Worm (Caenorhabditis elegans): ENCODE results near the gene Y38E10A.22.

Y38E10A.22 gene

ce11 chrII:12628566-12628965 lies 49.0 kb downstream of the Y38E10A.22 start, which contains the start of gene nspe-5 (continued):
- TF ChIP-seq lin-15B (tag; optimal IDR thresholded peaks at IDR 0.05), result no peak
- no peak for TF ChIP-seq pqm-1 (tag; optimal IDR thresholded peaks at IDR 0.05)
- TF ChIP-seq lin-14 (GFP tag; optimal IDR thresholded peaks at IDR 0.05), result peak; percentile 1
- no peak for TF ChIP-seq zip-4 (GFP tag; optimal IDR thresholded peaks at IDR 0.05)
- no peak for TF ChIP-seq sptf-1 (tag; optimal IDR thresholded peaks at IDR 0.05)
- TF ChIP-seq sup-37 (GFP tag; optimal IDR thresholded peaks at IDR 0.05), result no peak
- peak; percentile 10 for TF ChIP-seq snu-23 (GFP tag; optimal IDR thresholded peaks at IDR 0.05)
- TF ChIP-seq ceh-82 (tag; optimal IDR thresholded peaks at IDR 0.05), result no peak
- no peak for TF ChIP-seq hlh-4 (tag; optimal IDR thresholded peaks at IDR 0.05)
- TF ChIP-seq ets-5 (GFP tag; IDR thresholded peaks at IDR 0.05), result no peak
- TF ChIP-seq mab-9 (GFP tag; IDR thresholded peaks at IDR 0.05), result no peak
- TF ChIP-seq rnt-1 (tag; optimal IDR thresholded peaks at IDR 0.05), result no peak

ce11 chrII:12626887-12627286 lies 50.7 kb downstream of the Y38E10A.22 start, which contains the start of gene nspe-7:
nspe-7 (plus strand) TSS chrII:12627187.
- no peak for TF ChIP-seq unc-98 (GFP tag; IDR thresholded peaks at IDR 0.05)
- no peak for TF ChIP-seq dsc-1 (tag; optimal IDR thresholded peaks at IDR 0.05)
- no peak for TF ChIP-seq elt-3 (tag; optimal IDR thresholded peaks at IDR 0.05)
- no peak for TF ChIP-seq lin-39 (tag; optimal IDR thresholded peaks at IDR 0.05)
- no peak for TF ChIP-seq tlp-1 (tag; optimal IDR thresholded peaks at IDR 0.05)
- no peak for TF ChIP-seq ceh-88 (GFP tag; IDR thresholded peaks at IDR 0.05)
- TF ChIP-seq nhr-71 (tag; optimal IDR thresholded peaks at IDR 0.05), result no peak
- TF ChIP-seq hlh-4 (tag; optimal IDR thresholded peaks at IDR 0.05), result no peak
- TF ChIP-seq nhr-20 (tag; optimal IDR thresholded peaks at IDR 0.05), result no peak
- no peak for TF ChIP-seq egl-27 (tag; optimal IDR thresholded peaks at IDR 0.05)

ce11 chrII:12626120-12626624 lies 51.4 kb downstream of the Y38E10A.22 start:
- TF ChIP-seq F16B12.6 (tag; optimal IDR thresholded peaks at IDR 0.05), result no peak
- TF ChIP-seq mab-9 (GFP tag; IDR thresholded peaks at IDR 0.05), result no peak
- TF ChIP-seq lin-39 (tag; optimal IDR thresholded peaks at IDR 0.05), result no peak
- TF ChIP-seq ces-1 (GFP tag; optimal IDR thresholded peaks at IDR 0.05), result no peak
- no peak for TF ChIP-seq ceh-82 (tag; optimal IDR thresholded peaks at IDR 0.05)
- TF ChIP-seq ceh-8 (GFP tag; optimal IDR thresholded peaks at IDR 0.05), result no peak
- TF ChIP-seq nhr-77 (tag; optimal IDR thresholded peaks at IDR 0.05), result no peak
- no peak for TF ChIP-seq efl-3 (GFP tag; optimal IDR thresholded peaks at IDR 0.05)
- no peak for TF ChIP-seq alr-1 (tag; optimal IDR thresholded peaks at IDR 0.05; ENCODE audit: borderline replicate concordance)
- TF ChIP-seq snu-23 (GFP tag; optimal IDR thresholded peaks at IDR 0.05), result no peak
- TF ChIP-seq elt-2 (tag; optimal IDR thresholded peaks at IDR 0.05), result no peak
- TF ChIP-seq snpc-4 (tag; optimal IDR thresholded peaks at IDR 0.05), result no peak
- no peak for TF ChIP-seq ztf-11 (tag; optimal IDR thresholded peaks at IDR 0.05)
- TF ChIP-seq ceh-63 (GFP tag; optimal IDR thresholded peaks at IDR 0.05), result no peak
- TF ChIP-seq hlh-4 (tag; optimal IDR thresholded peaks at IDR 0.05), result no peak
- TF ChIP-seq dpl-1 (GFP tag; optimal IDR thresholded peaks at IDR 0.05), result no peak
- TF ChIP-seq nhr-85 (tag), result no peak
- no peak for TF ChIP-seq nhr-11 (tag; optimal IDR thresholded peaks at IDR 0.05)
- TF ChIP-seq swsn-7 (tag; optimal IDR thresholded peaks at IDR 0.05), result no peak

- TF ChIP-seq ets-5 (GFP tag; IDR thresholded peaks at IDR 0.05) (no peak), nhr-90 (tag; optimal IDR thresholded peaks at IDR 0.05; ENCODE audit: poor library complexity) (peak; percentile 74), grh-1 (GFP tag; IDR thresholded peaks at IDR 0.05) (peak; percentile 73), tbx-2 (tag; optimal IDR thresholded peaks at IDR 0.05) (peak; percentile 83), xbp-1 (tag; optimal IDR thresholded peaks at IDR 0.05) (no peak), nhr-19 (GFP tag; conservative IDR thresholded peaks at IDR 0.05) (peak; percentile 84), lsy-2 (tag; optimal IDR thresholded peaks at IDR 0.05) (peak in 1 of 2 experiments; percentile 28), lin-14 (GFP tag; optimal IDR thresholded peaks at IDR 0.05) (peak; percentile 87), nhr-47 (tag; optimal IDR thresholded peaks at IDR 0.05) (peak; percentile 66), nhr-20 (tag; optimal IDR thresholded peaks at IDR 0.05) (peak; percentile 96), mdl-1 (tag; optimal IDR thresholded peaks at IDR 0.05) (peak in 1 of 2 experiments; percentile 75), lin-35 (GFP tag; optimal IDR thresholded peaks at IDR 0.05) (peak in 1 of 2 experiments; percentile 74), nhr-85 (tag) (peak; percentile 98), ztf-4 (tag; optimal IDR thresholded peaks at IDR 0.05) (no peak), nhr-71 (tag; optimal IDR thresholded peaks at IDR 0.05) (peak; percentile 84), hpl-2 (GFP tag; optimal IDR thresholded peaks at IDR 0.05) (no peak), snu-23 (GFP tag; optimal IDR thresholded peaks at IDR 0.05) (peak; percentile 62), aha-1 (tag; optimal IDR thresholded peaks at IDR 0.05) (no peak), rnt-1 (tag; optimal IDR thresholded peaks at IDR 0.05) (no peak)
Measured at ce11 chrII:12625673-12626072, 51.9 kb downstream of the Y38E10A.22 start.

Data from whole organism, L1 larva.